Worm (Caenorhabditis elegans) whole organism, L2 larva: ENCODE results near the gene C36C5.15.

Experiments used
- ama-1 ChIP-seq: fragments of 150-350 bp; optimal IDR thresholded peaks from 2 replicates; lab custom pipeline; 2018; ENCODE audit warnings: inconsistent platforms
- mdl-1 ChIP-seq, 2 experiments: fragments of 150-350 bp in 1 of 2; sonication (generic microtip) in 1 of 2; optimal IDR thresholded peaks; 2 replicates each; lab custom pipeline; 2017; ENCODE audit warnings: missing biosample characterization in 2 of 2, missing genetic modification characterization in 2 of 2
- nhr-10 ChIP-seq: sonication (generic microtip); optimal IDR thresholded peaks from 2 replicates; lab custom pipeline; 2017; ENCODE audit warnings: missing biosample characterization, missing genetic modification characterization
- nhr-77 ChIP-seq: fragments of 150-350 bp; optimal IDR thresholded peaks from 2 replicates; lab custom pipeline; 2014; ENCODE audit warnings: missing biosample characterization, missing genetic modification characterization
- snpc-4 ChIP-seq: fragments of 150-350 bp; optimal IDR thresholded peaks from 2 replicates; lab custom pipeline; 2014; ENCODE audit warnings: missing biosample characterization, missing genetic modification characterization

DNA sequence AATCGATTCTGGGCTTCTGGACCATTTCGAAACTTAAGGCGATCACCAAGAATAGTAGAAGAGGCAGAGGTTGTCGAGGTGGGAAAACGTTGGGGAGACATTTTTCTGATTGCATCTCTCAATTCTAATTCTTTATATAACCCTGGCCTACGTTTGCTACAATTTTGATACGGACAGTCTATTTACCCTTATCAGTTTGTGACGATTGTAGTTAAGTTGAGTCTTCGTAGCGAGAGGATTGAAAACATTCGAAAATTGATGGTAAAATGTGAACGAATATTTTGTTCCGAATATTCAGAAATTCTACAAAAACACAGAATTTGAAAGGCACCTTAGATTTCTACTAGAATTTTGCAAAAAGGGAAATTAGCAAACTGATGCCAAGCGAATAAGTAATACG, 40.9 kb downstream of the C36C5.15 start, which contains the start of gene Y73C8C.10:
- TF ChIP-seq mdl-1 (tag; optimal IDR thresholded peaks at IDR 0.05; lab: Kevin White, UChicago) (no peak), snpc-4 (tag; lab: Kevin White, UChicago) (no peak), nhr-10 (tag; lab: Kevin White, UChicago) (no peak), nhr-77 (tag; lab: Kevin White, UChicago) (no peak), ama-1 (no peak)
